Fruit fly (Drosophila melanogaster) whole organism, embryonic: ENCODE results near the gene mxc.

Experiments
- ATbp ChIP-seq: fragments of 200-800 bp; sonication (Bioruptor generic); optimal IDR thresholded peaks from 2 replicates; lab custom pipeline; 2017; ENCODE audit warnings: missing biosample characterization, mild to moderate bottlenecking, missing genetic modification characterization, missing genetic modification reagents
- Abd-B ChIP-seq: fragments of 200-800 bp; sonication (Bioruptor generic); optimal IDR thresholded peaks from 2 replicates; lab custom pipeline; 2018; ENCODE audit warnings: missing biosample characterization, mild to moderate bottlenecking, missing genetic modification characterization, moderate library complexity
- Adf1 ChIP-seq: fragments of 200-800 bp; sonication (Bioruptor generic); IDR thresholded peaks from 2 replicates; pipeline ENCODE4 v1.3.6; 2022; ENCODE audit warnings: missing biosample characterization, missing genetic modification characterization
- Aef1 ChIP-seq: fragments of 200-800 bp; sonication (Bioruptor generic); IDR thresholded peaks from 3 replicates; pipeline ENCODE4 v1.3.6; 2022; ENCODE audit warnings: missing biosample characterization, missing genetic modification characterization
- C15 ChIP-seq: fragments of 200-800 bp; sonication (Bioruptor generic); IDR thresholded peaks from 3 replicates; pipeline ENCODE4 v1.3.6; 2022; ENCODE audit warnings: missing biosample characterization, missing genetic modification characterization
- CG10209 ChIP-seq: fragments of 200-800 bp; sonication (Bioruptor generic); optimal IDR thresholded peaks from 3 replicates; lab custom pipeline; 2017; ENCODE audit warnings: missing biosample characterization, mild to moderate bottlenecking, missing genetic modification characterization, missing genetic modification reagents
- CG10654 ChIP-seq: fragments of 200-800 bp; sonication (Bioruptor generic); optimal IDR thresholded peaks from 2 replicates; lab custom pipeline; 2016; ENCODE audit warnings: missing biosample characterization, missing genetic modification characterization
- CG12155 ChIP-seq: fragments of 200-800 bp; sonication (Bioruptor generic); optimal IDR thresholded peaks from 3 replicates; lab custom pipeline; 2016; ENCODE audit warnings: missing biosample characterization, missing genetic modification characterization
- CG12299 ChIP-seq: fragments of 200-800 bp; sonication (Bioruptor generic); optimal IDR thresholded peaks from 2 replicates; lab custom pipeline; 2018; ENCODE audit warnings: missing biosample characterization, mild to moderate bottlenecking, missing genetic modification characterization
- CG1233 ChIP-seq: fragments of 200-800 bp; sonication (Bioruptor generic); optimal IDR thresholded peaks from 4 replicates; lab custom pipeline; 2018; ENCODE audit warnings: missing biosample characterization, mild to moderate bottlenecking, missing genetic modification characterization
- CG1529 ChIP-seq: fragments of 200-800 bp; sonication (Bioruptor generic); optimal IDR thresholded peaks from 3 replicates; lab custom pipeline; 2018; ENCODE audit warnings: missing biosample characterization, missing genetic modification characterization
- CG15479 ChIP-seq: fragments of 200-800 bp; sonication (Bioruptor generic); optimal IDR thresholded peaks from 3 replicates; lab custom pipeline; 2019; ENCODE audit warnings: missing biosample characterization, mild to moderate bottlenecking, missing genetic modification characterization, moderate library complexity
- CG1647 ChIP-seq: fragments of 200-800 bp; sonication (Bioruptor generic); optimal IDR thresholded peaks from 3 replicates; lab custom pipeline; 2016; ENCODE audit warnings: missing biosample characterization, missing genetic modification characterization
- CG16813 ChIP-seq: fragments of 200-800 bp; sonication (Bioruptor generic); IDR thresholded peaks from 3 replicates; pipeline ENCODE4 v1.3.6; 2022; ENCODE audit warnings: missing biosample characterization, missing genetic modification characterization; ENCODE audit not compliant: partially characterized antibody
- CG17385 ChIP-seq: fragments of 200-800 bp; sonication (Bioruptor generic); optimal IDR thresholded peaks from 3 replicates; lab custom pipeline; 2018; ENCODE audit warnings: missing biosample characterization, mild to moderate bottlenecking, missing genetic modification characterization
- CG3163 ChIP-seq: fragments of 200-800 bp; sonication (Bioruptor generic); optimal IDR thresholded peaks from 3 replicates; lab custom pipeline; 2016; ENCODE audit warnings: missing biosample characterization, missing genetic modification characterization
- CG7786 ChIP-seq: fragments of 200-800 bp; sonication (Bioruptor generic); optimal IDR thresholded peaks from 2 replicates; lab custom pipeline; 2016; ENCODE audit warnings: missing biosample characterization, missing genetic modification characterization
- CG8290 ChIP-seq, 3 experiments: fragments of 200-800 bp; sonication (Bioruptor generic); optimal IDR thresholded peaks; 2 replicates each; lab custom pipeline; 2016 to 2019; ENCODE audit warnings: missing biosample characterization in 3 of 3, missing genetic modification characterization in 3 of 3, mild to moderate bottlenecking in 2 of 3, moderate library complexity in 1 of 3
- CG8944 ChIP-seq: fragments of 200-800 bp; sonication (Bioruptor generic); optimal IDR thresholded peaks from 3 replicates; lab custom pipeline; 2016; ENCODE audit warnings: missing biosample characterization, missing genetic modification characterization
- CHES-1-like ChIP-seq: fragments of 200-800 bp; sonication (Bioruptor generic); optimal IDR thresholded peaks from 2 replicates; lab custom pipeline; 2016; ENCODE audit warnings: missing biosample characterization, missing genetic modification characterization
- Deaf1 ChIP-seq: fragments of 200-800 bp; optimal IDR thresholded peaks from 3 replicates; lab custom pipeline; 2019; ENCODE audit warnings: missing biosample characterization, mild to moderate bottlenecking, missing genetic modification characterization, moderate library complexity
- Dref ChIP-seq: fragments of 200-800 bp; sonication (Bioruptor generic); IDR thresholded peaks from 2 replicates; pipeline ENCODE4 v1.3.6; 2022; ENCODE audit warnings: missing biosample characterization, missing genetic modification characterization
- Drgx ChIP-seq: fragments of 200-800 bp; sonication (Bioruptor generic); IDR thresholded peaks from 2 replicates; pipeline ENCODE4 v1.3.6; 2022; ENCODE audit warnings: missing biosample characterization, missing genetic modification characterization
- Fer2 ChIP-seq: fragments of 200-800 bp; sonication (Bioruptor generic); optimal IDR thresholded peaks from 2 replicates; lab custom pipeline; 2018; ENCODE audit warnings: missing biosample characterization, mild to moderate bottlenecking, missing genetic modification characterization, moderate library complexity
- HLH54F ChIP-seq: fragments of 200-800 bp; sonication (Bioruptor generic); optimal IDR thresholded peaks from 3 replicates; lab custom pipeline; 2016; ENCODE audit warnings: missing biosample characterization, missing genetic modification characterization
- Hmr ChIP-seq: fragments of 200-800 bp; sonication (Bioruptor generic); optimal IDR thresholded peaks from 3 replicates; lab custom pipeline; 2017; ENCODE audit warnings: mild to moderate bottlenecking, missing biosample characterization, missing genetic modification reagents, missing genetic modification characterization
- Hsf ChIP-seq: fragments of 200-800 bp; sonication (Bioruptor generic); optimal IDR thresholded peaks from 3 replicates; lab custom pipeline; 2016; ENCODE audit warnings: missing biosample characterization, missing genetic modification characterization
- Jarid2 ChIP-seq: fragments of 200-800 bp; sonication (Bioruptor generic); optimal IDR thresholded peaks from 3 replicates; lab custom pipeline; 2017; ENCODE audit warnings: mild to moderate bottlenecking, missing biosample characterization, missing genetic modification reagents, missing genetic modification characterization
- Lhr ChIP-seq: fragments of 200-800 bp; sonication (Bioruptor generic); optimal IDR thresholded peaks from 3 replicates; lab custom pipeline; 2017; ENCODE audit warnings: mild to moderate bottlenecking, missing biosample characterization, missing genetic modification reagents, missing genetic modification characterization
- MBD-R2 ChIP-seq: fragments of 200-800 bp; sonication (Bioruptor generic); IDR thresholded peaks from 2 replicates; pipeline ENCODE4 v1.3.6; 2022; ENCODE audit warnings: missing biosample characterization, missing genetic modification characterization
- MTF-1 ChIP-seq: fragments of 200-800 bp; sonication (Bioruptor generic); optimal IDR thresholded peaks from 2 replicates; lab custom pipeline; 2018; ENCODE audit warnings: missing biosample characterization, mild to moderate bottlenecking, missing genetic modification characterization, borderline replicate concordance
- Myb ChIP-seq: fragments of 200-800 bp; sonication (Bioruptor generic); optimal IDR thresholded peaks from 2 replicates; lab custom pipeline; 2016; ENCODE audit warnings: missing biosample characterization, missing genetic modification characterization
- Opbp ChIP-seq: fragments of 200-800 bp; sonication (Bioruptor generic); IDR thresholded peaks from 3 replicates; pipeline ENCODE4 v1.3.6; 2022; ENCODE audit warnings: missing biosample characterization, missing genetic modification characterization; ENCODE audit not compliant: partially characterized antibody
- Optix ChIP-seq: fragments of 200-800 bp; sonication (Bioruptor generic); IDR thresholded peaks from 3 replicates; pipeline ENCODE4 v1.3.6; 2022; ENCODE audit warnings: missing biosample characterization, missing genetic modification characterization
- Sox100B ChIP-seq: fragments of 200-800 bp; sonication (Bioruptor generic); optimal IDR thresholded peaks from 3 replicates; lab custom pipeline; 2018; ENCODE audit warnings: missing biosample characterization, mild to moderate bottlenecking, missing genetic modification characterization
- Sox102F ChIP-seq: fragments of 200-800 bp; sonication (Bioruptor generic); optimal IDR thresholded peaks from 2 replicates; lab custom pipeline; 2018; ENCODE audit warnings: missing biosample characterization, mild to moderate bottlenecking, missing genetic modification characterization, moderate library complexity
- br ChIP-seq: fragments of >200 bp; optimal IDR thresholded peaks from 2 replicates; lab custom pipeline; 2017
- dimm ChIP-seq: fragments of 200-800 bp; sonication (Bioruptor generic); IDR thresholded peaks from 2 replicates; pipeline ENCODE4 v1.3.6; 2022; ENCODE audit warnings: missing biosample characterization, missing genetic modification characterization
- lbe ChIP-seq: fragments of 200-800 bp; sonication (Bioruptor generic); optimal IDR thresholded peaks from 2 replicates; lab custom pipeline; 2016; ENCODE audit warnings: missing biosample characterization, mild to moderate bottlenecking, missing genetic modification characterization
- lilli ChIP-seq: fragments of 200-800 bp; sonication (Bioruptor generic); optimal IDR thresholded peaks from 3 replicates; lab custom pipeline; 2016; ENCODE audit warnings: missing biosample characterization, missing genetic modification characterization
- lmd ChIP-seq: fragments of 200-800 bp; sonication (Bioruptor generic); IDR thresholded peaks from 2 replicates; pipeline ENCODE4 v1.3.6; 2022; ENCODE audit warnings: missing biosample characterization, missing genetic modification characterization
- onecut ChIP-seq: fragments of 200-800 bp; sonication (Bioruptor generic); IDR thresholded peaks from 2 replicates; pipeline ENCODE4 v1.3.6; 2022; ENCODE audit warnings: missing biosample characterization, missing genetic modification characterization
- pan ChIP-seq, 4 experiments: fragments of >200 bp in 3 of 4; fragments of 200-800 bp in 1 of 4; sonication (Bioruptor generic) in 1 of 4; optimal IDR thresholded peaks in 3 of 4; IDR thresholded peaks in 1 of 4; 2 replicates each; pipeline versions ENCODE4 v1.3.6 to Lab custom; 2017 to 2022; ENCODE audit warnings: missing biosample characterization in 2 of 4, missing genetic modification characterization in 2 of 4, mixed read lengths in 1 of 4
- row ChIP-seq: fragments of 200-800 bp; sonication (Bioruptor generic); IDR thresholded peaks from 3 replicates; pipeline ENCODE4 v1.3.6; 2022; ENCODE audit warnings: missing biosample characterization, missing genetic modification characterization
- sc ChIP-seq, 3 experiments: fragments of >200 bp in 2 of 3; fragments of 200-800 bp in 1 of 3; sonication (Bioruptor generic) in 1 of 3; optimal IDR thresholded peaks; 2 replicates in 2 of 3; 3 replicates in 1 of 3; lab custom pipeline; 2017; ENCODE audit warnings: mild to moderate bottlenecking in 1 of 3, missing biosample characterization in 1 of 3, missing genetic modification characterization in 1 of 3, missing genetic modification reagents in 1 of 3
- seq ChIP-seq: fragments of 200-800 bp; sonication (Bioruptor generic); IDR thresholded peaks from 2 replicates; pipeline ENCODE4 v1.3.6; 2022; ENCODE audit warnings: missing biosample characterization, missing genetic modification characterization
- sima ChIP-seq: fragments of 200-800 bp; sonication (Bioruptor generic); optimal IDR thresholded peaks from 2 replicates; lab custom pipeline; 2016; ENCODE audit warnings: missing biosample characterization, missing genetic modification characterization
- slbo ChIP-seq: fragments of 200-800 bp; sonication (Bioruptor generic); IDR thresholded peaks from 2 replicates; pipeline ENCODE4 v1.3.6; 2022; ENCODE audit warnings: missing biosample characterization, missing genetic modification characterization
- trem ChIP-seq: fragments of 200-800 bp; optimal IDR thresholded peaks from 3 replicates; lab custom pipeline; 2019; ENCODE audit warnings: missing biosample characterization, mild to moderate bottlenecking, missing genetic modification characterization, moderate library complexity
- tup ChIP-seq: fragments of 200-800 bp; sonication (Bioruptor generic); optimal IDR thresholded peaks from 2 replicates; lab custom pipeline; 2016; ENCODE audit warnings: missing biosample characterization, mild to moderate bottlenecking, missing genetic modification characterization, moderate library complexity

mxc gene

dm6 chrX:9193604-9194003 is 49.7 kb downstream of the mxc start, which contains the start of gene CG12106:
Gene CG12106, plus strand, starts transcription at chrX:9193898.
- TF ChIP-seq slbo (GFP tag; lab: Robert Waterston, UW) (peak; percentile 72), Abd-B (GFP tag; lab: Kevin White, UChicago) (peak; percentile 23), lbe (peak; percentile 12), dimm (GFP tag; lab: Robert Waterston, UW) (no peak), Myb (GFP tag; lab: Kevin White, UChicago) (peak; percentile 44), CHES-1-like (GFP tag; lab: Kevin White, UChicago) (peak; percentile 15), CG1233 (no peak), C15 (GFP tag; lab: Robert Waterston, UW) (no peak), CG1529 (GFP tag; lab: Kevin White, UChicago) (no peak), Aef1 (GFP tag; lab: Robert Waterston, UW) (peak; percentile 59; the same call in 2 of the 3 replicates), pan (optimal IDR thresholded peaks at IDR 0.05; lab: Kevin White, UChicago) (no peak), pan (GFP tag; optimal IDR thresholded peaks at IDR 0.05 in 1 of 2, IDR thresholded peaks at IDR 0.05 in 1 of 2) (peak in 1 of 2 experiments; percentile 44), Drgx (GFP tag; lab: Robert Waterston, UW) (no peak; the same call in 1 of the 2 replicates), Opbp (no peak), CG10654 (GFP tag; lab: Kevin White, UChicago) (no peak), tup (GFP tag; lab: Kevin White, UChicago) (no peak), HLH54F (GFP tag; lab: Kevin White, UChicago) (peak; percentile 36), Deaf1 (tag; lab: Kevin White, UChicago) (no peak), CG3163 (GFP tag; lab: Kevin White, UChicago) (no peak), CG7786 (GFP tag; lab: Kevin White, UChicago) (no peak), CG8290 (GFP tag; optimal IDR thresholded peaks at IDR 0.05; lab: Kevin White, UChicago) (no peak), CG8290 (tag; optimal IDR thresholded peaks at IDR 0.05; lab: Kevin White, UChicago) (peak in 1 of 2 experiments; percentile 72), CG17385 (GFP tag; lab: Kevin White, UChicago) (peak; percentile 50), CG10209 (peak; percentile 12), CG8944 (GFP tag; lab: Kevin White, UChicago) (no peak), Adf1 (GFP tag; lab: Robert Waterston, UW) (no peak), CG12155 (GFP tag; lab: Kevin White, UChicago) (peak; percentile 32), MBD-R2 (GFP tag; lab: Robert Waterston, UW) (peak; percentile 33; the same call in 1 of the 2 replicates), Sox102F (GFP tag; lab: Kevin White, UChicago) (no peak), trem (tag; lab: Kevin White, UChicago) (peak; percentile 26), Jarid2 (no peak), MTF-1 (GFP tag; lab: Kevin White, UChicago) (no peak), CG1647 (GFP tag; lab: Kevin White, UChicago) (no peak), sima (GFP tag; lab: Kevin White, UChicago) (no peak), seq (GFP tag; lab: Robert Waterston, UW) (0 out of 2 replicates have a peak, but pooled peaks have one; percentile 31), Optix (no peak), onecut (peak; percentile 32; the same call in 1 of the 2 replicates), Dref (GFP tag; lab: Robert Waterston, UW) (no peak), row (GFP tag; lab: Robert Waterston, UW) (peak; percentile 92), lmd (no peak), br (lab: Kevin White, UChicago) (no peak), CG15479 (peak; percentile 29), Sox100B (GFP tag; lab: Kevin White, UChicago) (peak; percentile 8), CG16813 (GFP tag; lab: Robert Waterston, UW) (no peak), ATbp (GFP tag; lab: Kevin White, UChicago) (no peak), sc (optimal IDR thresholded peaks at IDR 0.05; lab: Kevin White, UChicago) (no peak), sc (GFP tag; optimal IDR thresholded peaks at IDR 0.05; lab: Kevin White, UChicago) (no peak), Hsf (GFP tag; lab: Kevin White, UChicago) (peak; percentile 14), lilli (GFP tag; lab: Kevin White, UChicago) (peak; percentile 72), Hmr (GFP tag; lab: Kevin White, UChicago) (no peak), CG12299 (tag; lab: Kevin White, UChicago) (no peak), Fer2 (no peak), Lhr (GFP tag; lab: Kevin White, UChicago) (no peak)
